Worm (Caenorhabditis elegans) whole organism, young adult: ENCODE results near the gene catp-6.
A peak's percentile ranks its signal among the peaks of the same experiment; 100 is the strongest.

Source experiments
- B0261.1 ChIP-seq: sonication (generic microtip); optimal IDR thresholded peaks from 2 replicates; lab custom pipeline; 2016; ENCODE audit warnings: mild to moderate bottlenecking, missing genetic modification characterization, moderate library complexity, missing compliant biosample characterization
- B0336.3 ChIP-seq: fragments of 200-800 bp; sonication (Bioruptor generic); IDR thresholded peaks from 2 replicates; pipeline ENCODE4 v1.3.6; 2022; ENCODE audit warnings: missing genetic modification characterization, missing compliant biosample characterization
- C17E4.6 ChIP-seq: fragments of 200-800 bp; sonication (Bioruptor generic); IDR thresholded peaks from 2 replicates; pipeline ENCODE4 v1.3.6; 2022; ENCODE audit warnings: missing genetic modification reagents, missing genetic modification characterization, missing compliant biosample characterization
- D2030.7 ChIP-seq: fragments of 200-800 bp; sonication (Bioruptor generic); IDR thresholded peaks from 2 replicates; pipeline ENCODE4 v1.3.6; 2022; ENCODE audit warnings: missing genetic modification reagents, missing genetic modification characterization, missing compliant biosample characterization
- F33H1.4 ChIP-seq: fragments of 200-800 bp; sonication (Bioruptor generic); IDR thresholded peaks from 2 replicates; pipeline ENCODE4 v1.3.6; 2022; ENCODE audit warnings: missing genetic modification reagents, missing genetic modification characterization, missing compliant biosample characterization
- F37B4.10 ChIP-seq: fragments of 200-800 bp; sonication (Bioruptor generic); IDR thresholded peaks from 2 replicates; pipeline ENCODE4 v1.3.6; 2022; ENCODE audit warnings: missing genetic modification characterization, missing compliant biosample characterization
- F57C9.4 ChIP-seq: sonication (generic microtip); optimal IDR thresholded peaks from 2 replicates; lab custom pipeline; 2017; ENCODE audit warnings: mild to moderate bottlenecking, missing genetic modification characterization, missing compliant biosample characterization
- T07F8.4 ChIP-seq: sonication (generic microtip); optimal IDR thresholded peaks from 2 replicates; lab custom pipeline; 2016; ENCODE audit warnings: mild to moderate bottlenecking, missing genetic modification characterization, moderate library complexity, missing compliant biosample characterization
- Y53F4B.3 ChIP-seq: fragments of 200-800 bp; sonication (Bioruptor generic); IDR thresholded peaks from 2 replicates; pipeline ENCODE4 v1.3.6; 2022; ENCODE audit warnings: missing genetic modification reagents, missing genetic modification characterization, missing compliant biosample characterization
- Y95B8A.8 ChIP-seq: fragments of 200-800 bp; sonication (Bioruptor generic); IDR thresholded peaks from 2 replicates; pipeline ENCODE4 v1.3.6; 2022; ENCODE audit warnings: missing genetic modification reagents, missing genetic modification characterization, missing compliant biosample characterization
- aptf-3 ChIP-seq: fragments of 200-800 bp; sonication (Bioruptor generic); IDR thresholded peaks from 2 replicates; pipeline ENCODE4 v1.3.6; 2022; ENCODE audit warnings: missing genetic modification characterization, missing compliant biosample characterization
- atf-7 ChIP-seq: sonication (generic microtip); optimal IDR thresholded peaks from 2 replicates; lab custom pipeline; 2017; ENCODE audit warnings: mild to moderate bottlenecking, missing genetic modification characterization, missing compliant biosample characterization
- athp-1 ChIP-seq: sonication (generic microtip); optimal IDR thresholded peaks from 2 replicates; lab custom pipeline; 2017; ENCODE audit warnings: mild to moderate bottlenecking, missing genetic modification characterization, missing compliant biosample characterization
- attf-3 ChIP-seq: fragments of 200-800 bp; sonication (Bioruptor generic); conservative IDR thresholded peaks from 2 replicates; pipeline ENCODE4 v1.3.6; 2022; ENCODE audit warnings: missing genetic modification reagents, missing genetic modification characterization, missing compliant biosample characterization
- attf-6 ChIP-seq: fragments of 200-800 bp; sonication (Bioruptor generic); IDR thresholded peaks from 2 replicates; pipeline ENCODE4 v1.3.6; 2022; ENCODE audit warnings: missing genetic modification reagents, missing genetic modification characterization, missing compliant biosample characterization
- bed-2 ChIP-seq: fragments of 200-800 bp; sonication (Bioruptor generic); IDR thresholded peaks from 2 replicates; pipeline ENCODE4 v1.3.6; 2022; ENCODE audit warnings: missing genetic modification reagents, missing genetic modification characterization, missing compliant biosample characterization
- ccch-3 ChIP-seq: fragments of 200-800 bp; sonication (Bioruptor generic); optimal IDR thresholded peaks from 2 replicates; lab custom pipeline; 2018; ENCODE audit warnings: mild to moderate bottlenecking, missing genetic modification characterization, missing compliant biosample characterization
- cebp-1 ChIP-seq, 2 experiments: fragments of 200-800 bp in 1 of 2; sonication (Bioruptor generic) in 1 of 2; sonication (generic microtip) in 1 of 2; IDR thresholded peaks in 1 of 2; optimal IDR thresholded peaks in 1 of 2; 2 replicates each; pipeline versions ENCODE4 v1.3.6 to Lab custom; 2017 to 2022; ENCODE audit warnings: missing compliant biosample characterization in 2 of 2, missing genetic modification characterization in 2 of 2, mild to moderate bottlenecking in 1 of 2, missing genetic modification reagents in 1 of 2, moderate library complexity in 1 of 2
- cebp-2 ChIP-seq: fragments of 200-800 bp; sonication (Bioruptor generic); IDR thresholded peaks from 2 replicates; pipeline ENCODE4 v1.3.6; 2022; ENCODE audit warnings: missing genetic modification characterization, missing compliant biosample characterization
- ceh-27 ChIP-seq: fragments of 200-800 bp; sonication (Bioruptor generic); optimal IDR thresholded peaks from 2 replicates; lab custom pipeline; 2018; ENCODE audit warnings: mild to moderate bottlenecking, missing genetic modification characterization, moderate library complexity, missing compliant biosample characterization
- dox-1 ChIP-seq: fragments of 200-800 bp; sonication (Bioruptor generic); IDR thresholded peaks from 2 replicates; pipeline ENCODE4 v1.3.6; 2022; ENCODE audit warnings: missing genetic modification reagents, missing genetic modification characterization, missing compliant biosample characterization
- dpl-1 ChIP-seq: fragments of 150-350 bp; optimal IDR thresholded peaks from 2 replicates; lab custom pipeline; 2014; ENCODE audit warnings: missing biosample characterization, missing genetic modification reagents, missing genetic modification characterization
- hmg-1.2 ChIP-seq: fragments of 200-800 bp; sonication (Bioruptor generic); IDR thresholded peaks from 2 replicates; pipeline ENCODE4 v1.3.6; 2022; ENCODE audit warnings: missing genetic modification reagents, missing genetic modification characterization, missing compliant biosample characterization
- hrde-1 ChIP-seq: sonication (generic microtip); optimal IDR thresholded peaks from 2 replicates; lab custom pipeline; 2016; ENCODE audit warnings: missing genetic modification characterization, mild to moderate bottlenecking, missing compliant biosample characterization, moderate library complexity, missing genotype, missing genetic modification reagents, borderline replicate concordance
- hsf-1 ChIP-seq: fragments of 200-800 bp; sonication (Bioruptor generic); IDR thresholded peaks from 2 replicates; pipeline ENCODE4 v1.3.6; 2022; ENCODE audit warnings: missing genetic modification reagents, missing genetic modification characterization, missing compliant biosample characterization
- lag-1 ChIP-seq: fragments of 200-800 bp; sonication (Bioruptor generic); IDR thresholded peaks from 2 replicates; pipeline ENCODE4 v1.3.6; 2022; ENCODE audit warnings: missing genetic modification reagents, missing genetic modification characterization, missing compliant biosample characterization
- let-526 ChIP-seq: fragments of 200-800 bp; sonication (Bioruptor generic); IDR thresholded peaks from 2 replicates; pipeline ENCODE4 v1.3.6; 2022; ENCODE audit warnings: missing genetic modification reagents, missing genetic modification characterization, missing compliant biosample characterization
- let-607 ChIP-seq, 2 experiments: fragments of 200-800 bp in 1 of 2; sonication (Bioruptor generic) in 1 of 2; sonication (generic microtip) in 1 of 2; optimal IDR thresholded peaks; 2 replicates each; lab custom pipeline; 2016 to 2018; ENCODE audit warnings: mild to moderate bottlenecking in 2 of 2, missing compliant biosample characterization in 2 of 2, missing genetic modification characterization in 2 of 2, moderate library complexity in 2 of 2, missing genotype in 1 of 2
- lin-26 ChIP-seq: fragments of 200-800 bp; sonication (Bioruptor generic); IDR thresholded peaks from 2 replicates; pipeline ENCODE4 v1.3.6; 2022; ENCODE audit warnings: missing genetic modification reagents, missing genetic modification characterization, missing compliant biosample characterization
- lin-35 ChIP-seq, 3 experiments: fragments of 150-350 bp in 2 of 3; sonication (generic microtip) in 1 of 3; optimal IDR thresholded peaks; 2 replicates each; lab custom pipeline; 2014 to 2018; ENCODE audit warnings: missing biosample characterization in 3 of 3, missing genetic modification characterization in 3 of 3, missing genetic modification reagents in 3 of 3
- lsl-1 ChIP-seq: fragments of 200-800 bp; sonication (Bioruptor generic); optimal IDR thresholded peaks from 2 replicates; lab custom pipeline; 2018; ENCODE audit warnings: mild to moderate bottlenecking, missing genetic modification characterization, moderate library complexity, missing compliant biosample characterization
- madf-3 ChIP-seq: fragments of 200-800 bp; sonication (Bioruptor generic); IDR thresholded peaks from 2 replicates; pipeline ENCODE4 v1.3.6; 2022; ENCODE audit warnings: missing genetic modification reagents, missing genetic modification characterization, missing compliant biosample characterization
- mxl-1 ChIP-seq: sonication (generic microtip); optimal IDR thresholded peaks from 2 replicates; lab custom pipeline; 2016; ENCODE audit warnings: missing genetic modification characterization, missing compliant biosample characterization
- nfya-2 ChIP-seq: fragments of 200-800 bp; sonication (Bioruptor generic); IDR thresholded peaks from 2 replicates; pipeline ENCODE4 v1.3.6; 2022; ENCODE audit warnings: missing genetic modification reagents, missing genetic modification characterization, missing compliant biosample characterization
- nhr-179 ChIP-seq: sonication (generic microtip); optimal IDR thresholded peaks from 2 replicates; lab custom pipeline; 2016; ENCODE audit warnings: mild to moderate bottlenecking, missing genetic modification characterization, missing compliant biosample characterization
- nhr-90 ChIP-seq: sonication (generic microtip); optimal IDR thresholded peaks from 2 replicates; lab custom pipeline; 2016; ENCODE audit warnings: missing genotype, mild to moderate bottlenecking, missing genetic modification characterization, missing compliant biosample characterization
- pbrm-1 ChIP-seq: fragments of 200-800 bp; sonication (Bioruptor generic); IDR thresholded peaks from 2 replicates; pipeline ENCODE4 v1.3.6; 2022; ENCODE audit warnings: missing genetic modification reagents, missing genetic modification characterization, missing compliant biosample characterization
- rcor-1 ChIP-seq: fragments of 200-800 bp; sonication (Bioruptor generic); IDR thresholded peaks from 2 replicates; pipeline ENCODE4 v1.3.6; 2022; ENCODE audit warnings: missing genetic modification reagents, missing genetic modification characterization, missing compliant biosample characterization
- rec-8 ChIP-seq, 2 experiments: sonication (generic microtip); optimal IDR thresholded peaks; 2 replicates each; lab custom pipeline; 2016; ENCODE audit warnings: mild to moderate bottlenecking in 2 of 2, missing genetic modification characterization in 2 of 2, missing genetic modification reagents in 2 of 2, missing genotype in 2 of 2, missing biosample characterization in 1 of 2, missing compliant biosample characterization in 1 of 2, moderate library complexity in 1 of 2
- sdz-38 ChIP-seq: sonication (generic microtip); optimal IDR thresholded peaks from 2 replicates; lab custom pipeline; 2016; ENCODE audit warnings: missing genotype, missing genetic modification characterization, missing compliant biosample characterization
- snpc-1.3 ChIP-seq: sonication (generic microtip); optimal IDR thresholded peaks from 2 replicates; lab custom pipeline; 2017; ENCODE audit warnings: missing genetic modification characterization, mild to moderate bottlenecking, missing compliant biosample characterization, antibody characterized with exemption, moderate library complexity, missing genotype, missing genetic modification reagents; ENCODE audit not compliant: insufficient read depth
- sptf-2 ChIP-seq: fragments of 200-800 bp; sonication (Bioruptor generic); optimal IDR thresholded peaks from 2 replicates; lab custom pipeline; 2018; ENCODE audit warnings: mild to moderate bottlenecking, missing genetic modification characterization, missing compliant biosample characterization
- tbx-9 ChIP-seq: sonication (generic microtip); optimal IDR thresholded peaks from 2 replicates; lab custom pipeline; 2016; ENCODE audit warnings: borderline replicate concordance, missing genetic modification characterization, inconsistent platforms, missing compliant biosample characterization
- unc-130 ChIP-seq: sonication (generic microtip); optimal IDR thresholded peaks from 2 replicates; lab custom pipeline; 2016; ENCODE audit warnings: missing genetic modification reagents, missing genetic modification characterization, missing compliant biosample characterization
- xnd-1 ChIP-seq: sonication (generic microtip); optimal IDR thresholded peaks from 2 replicates; lab custom pipeline; 2016; ENCODE audit warnings: missing genotype, missing genetic modification reagents, missing genetic modification characterization, missing compliant biosample characterization
- ztf-18 ChIP-seq: sonication (generic microtip); optimal IDR thresholded peaks from 2 replicates; lab custom pipeline; 2016; ENCODE audit warnings: missing genotype, mild to moderate bottlenecking, missing genetic modification characterization, missing compliant biosample characterization
- ztf-25 ChIP-seq: fragments of 200-800 bp; sonication (Bioruptor generic); IDR thresholded peaks from 2 replicates; pipeline ENCODE4 v1.3.6; 2022; ENCODE audit warnings: missing genetic modification reagents, missing genetic modification characterization, missing compliant biosample characterization

Gene catp-6

DNA sequence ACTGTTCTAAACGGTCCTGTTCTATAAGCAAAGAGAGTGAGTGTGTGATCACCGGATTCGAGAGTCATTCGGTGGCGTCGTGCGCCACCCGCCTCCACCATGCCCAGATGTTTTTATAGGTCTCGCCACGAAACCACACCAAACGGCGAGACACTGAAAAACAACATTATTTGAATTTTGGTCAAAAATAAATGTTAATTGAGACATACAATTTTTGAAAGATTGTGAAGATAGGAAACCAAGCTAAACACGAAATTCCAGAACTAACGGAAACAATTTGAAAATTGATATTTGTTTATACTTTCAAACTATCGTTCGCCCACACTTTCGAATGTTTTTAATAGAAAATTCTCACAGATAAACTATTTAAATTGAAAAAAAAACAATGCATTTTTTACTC, at the start of gene catp-6:
catp-6 (minus strand) TSS at position 101 of the 400 bp plus-strand sequence.
- TF ChIP-seq dox-1 (GFP tag; lab: Robert Waterston, UW) (no peak), cebp-1 (GFP tag; IDR thresholded peaks at IDR 0.05; lab: Robert Waterston, UW) (no peak), cebp-1 (tag; optimal IDR thresholded peaks at IDR 0.05; lab: Kevin White, UChicago) (no peak), tbx-9 (tag; lab: Kevin White, UChicago) (no peak), madf-3 (GFP tag; lab: Robert Waterston, UW) (no peak), sptf-2 (GFP tag; lab: Kevin White, UChicago) (no peak), nfya-2 (no peak), lin-35 (GFP tag; optimal IDR thresholded peaks at IDR 0.05; lab: Kevin White, UChicago) (no peak), Y95B8A.8 (GFP tag; lab: Robert Waterston, UW) (no peak), hsf-1 (GFP tag; lab: Robert Waterston, UW) (no peak), dpl-1 (no peak), lin-26 (GFP tag; lab: Robert Waterston, UW) (no peak), athp-1 (tag; lab: Kevin White, UChicago) (no peak), F57C9.4 (tag; lab: Kevin White, UChicago) (no peak), rcor-1 (no peak), lsl-1 (GFP tag; lab: Kevin White, UChicago) (no peak), ztf-18 (tag; lab: Kevin White, UChicago) (no peak), hrde-1 (tag; lab: Kevin White, UChicago) (no peak), let-607 (tag; optimal IDR thresholded peaks at IDR 0.05; lab: Kevin White, UChicago) (no peak)

DNA sequence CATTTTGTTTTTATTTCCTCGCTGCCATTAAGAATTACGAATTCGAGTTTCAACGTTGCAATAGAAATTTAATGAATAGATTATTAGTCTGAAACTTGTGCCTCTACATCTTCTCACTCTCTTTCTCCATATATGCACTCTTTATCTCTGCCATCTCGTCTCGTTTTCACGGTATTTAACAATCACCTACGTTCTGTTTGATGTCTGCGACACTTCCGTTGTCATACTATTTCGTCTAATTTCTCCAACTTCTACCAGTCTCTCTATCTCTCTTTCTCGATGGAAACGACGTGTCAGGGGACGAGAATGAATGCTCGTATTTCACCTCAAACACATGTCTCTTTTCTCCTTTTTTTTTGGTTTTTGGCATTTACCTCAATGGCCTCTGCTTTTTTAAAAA, 49.5 kb upstream of the catp-6 start:
- TF ChIP-seq ceh-27 = no peak
- no peak for TF ChIP-seq snpc-1.3
- no peak for TF ChIP-seq Y53F4B.3 (GFP tag; lab: Robert Waterston, UW)
- no peak for TF ChIP-seq let-526 (GFP tag; lab: Robert Waterston, UW)
- TF ChIP-seq F37B4.10 (GFP tag; lab: Robert Waterston, UW) = no peak
- TF ChIP-seq athp-1 (tag; lab: Kevin White, UChicago) = no peak
- no peak for TF ChIP-seq atf-7 (tag; lab: Kevin White, UChicago)
- TF ChIP-seq bed-2 (GFP tag; lab: Robert Waterston, UW) = no peak
- TF ChIP-seq lin-35 (GFP tag; optimal IDR thresholded peaks at IDR 0.05; lab: Kevin White, UChicago) = no peak
- TF ChIP-seq ccch-3 (GFP tag; lab: Kevin White, UChicago) = no peak
- no peak for TF ChIP-seq B0261.1 (tag; lab: Kevin White, UChicago)
- TF ChIP-seq rec-8 (tag; optimal IDR thresholded peaks at IDR 0.05; lab: Kevin White, UChicago) = no peak
- TF ChIP-seq cebp-2 (GFP tag; lab: Robert Waterston, UW) = no peak
- no peak for TF ChIP-seq madf-3 (GFP tag; lab: Robert Waterston, UW)
- no peak; the same call in 1 of the 2 replicates for TF ChIP-seq attf-3 (GFP tag; lab: Robert Waterston, UW)
- TF ChIP-seq T07F8.4 (tag; lab: Kevin White, UChicago) = no peak
- no peak for TF ChIP-seq xnd-1 (tag; lab: Kevin White, UChicago)
- no peak for TF ChIP-seq B0336.3 (GFP tag; lab: Robert Waterston, UW)
- no peak for TF ChIP-seq lag-1 (GFP tag; lab: Robert Waterston, UW)
- TF ChIP-seq aptf-3 = no peak
- no peak for TF ChIP-seq unc-130 (GFP tag; lab: Kevin White, UChicago)
- TF ChIP-seq ztf-25 (GFP tag; lab: Robert Waterston, UW) = no peak
- TF ChIP-seq mxl-1 (tag; lab: Kevin White, UChicago) = no peak
- TF ChIP-seq hmg-1.2 = peak; percentile 80; the same call in 1 of the 2 replicates
- no peak for TF ChIP-seq attf-6 (GFP tag; lab: Robert Waterston, UW)
- no peak for TF ChIP-seq pbrm-1 (GFP tag; lab: Robert Waterston, UW)
- TF ChIP-seq nhr-179 (tag; lab: Kevin White, UChicago) = no peak
- no peak for TF ChIP-seq C17E4.6 (GFP tag; lab: Robert Waterston, UW)
- TF ChIP-seq F33H1.4 (GFP tag; lab: Robert Waterston, UW) = no peak
- no peak for TF ChIP-seq nhr-90 (tag; lab: Kevin White, UChicago)
- TF ChIP-seq sdz-38 (tag; lab: Kevin White, UChicago) = no peak
- TF ChIP-seq D2030.7 (GFP tag; lab: Robert Waterston, UW) = no peak
